Worm (Caenorhabditis elegans) whole organism, young adult: Measurements from ENCODE around the gene orc-2.

Experiments used
- F57C9.4 ChIP-seq: sonication (generic microtip); optimal IDR thresholded peaks from 2 replicates; lab custom pipeline; 2017; ENCODE audit warnings: mild to moderate bottlenecking, missing genetic modification characterization, missing compliant biosample characterization
- ama-1 ChIP-seq, 3 experiments: fragments of 150-350 bp in 1 of 3; sonication (generic microtip) in 2 of 3; optimal IDR thresholded peaks; 2 replicates each; lab custom pipeline; 2014 to 2018; ENCODE audit warnings: missing biosample characterization in 2 of 3, missing genetic modification characterization in 2 of 3, missing genetic modification reagents in 2 of 3
- attf-3 ChIP-seq: fragments of 200-800 bp; sonication (Bioruptor generic); conservative IDR thresholded peaks from 2 replicates; pipeline ENCODE4 v1.3.6; 2022; ENCODE audit warnings: missing genetic modification reagents, missing genetic modification characterization, missing compliant biosample characterization
- bed-1 ChIP-seq: fragments of 200-800 bp; sonication (Bioruptor generic); IDR thresholded peaks from 2 replicates; pipeline ENCODE4 v1.3.6; 2022; ENCODE audit warnings: missing genetic modification reagents, missing genetic modification characterization, missing compliant biosample characterization
- hmg-1.2 ChIP-seq: fragments of 200-800 bp; sonication (Bioruptor generic); IDR thresholded peaks from 2 replicates; pipeline ENCODE4 v1.3.6; 2022; ENCODE audit warnings: missing genetic modification reagents, missing genetic modification characterization, missing compliant biosample characterization
- lin-54 ChIP-seq: fragments of 200-800 bp; sonication (Bioruptor generic); optimal IDR thresholded peaks from 2 replicates; lab custom pipeline; 2018; ENCODE audit warnings: mild to moderate bottlenecking, missing genetic modification characterization, missing compliant biosample characterization
- lsy-27 ChIP-seq: sonication (generic microtip); optimal IDR thresholded peaks from 2 replicates; lab custom pipeline; 2017; ENCODE audit warnings: missing genetic modification characterization, mild to moderate bottlenecking, missing compliant biosample characterization, antibody characterized with exemption, missing genotype, borderline replicate concordance; ENCODE audit not compliant: insufficient read depth
- madf-8 ChIP-seq: fragments of 200-800 bp; sonication (Bioruptor generic); conservative IDR thresholded peaks from 2 replicates; pipeline ENCODE4 v1.3.6; 2022; ENCODE audit warnings: missing genetic modification reagents, missing genetic modification characterization, missing compliant biosample characterization
- nhr-80 ChIP-seq: sonication (generic microtip); optimal IDR thresholded peaks from 2 replicates; lab custom pipeline; 2016; ENCODE audit warnings: missing genetic modification characterization, missing compliant biosample characterization
- unc-130 ChIP-seq: sonication (generic microtip); optimal IDR thresholded peaks from 2 replicates; lab custom pipeline; 2016; ENCODE audit warnings: missing genetic modification reagents, missing genetic modification characterization, missing compliant biosample characterization
- unc-62 ChIP-seq: fragments of 150-350 bp; optimal IDR thresholded peaks from 2 replicates; lab custom pipeline; 2014; ENCODE audit warnings: missing biosample characterization, missing genetic modification reagents, missing genetic modification characterization
- ztf-18 ChIP-seq: sonication (generic microtip); optimal IDR thresholded peaks from 2 replicates; lab custom pipeline; 2016; ENCODE audit warnings: missing genotype, mild to moderate bottlenecking, missing genetic modification characterization, missing compliant biosample characterization

DNA sequence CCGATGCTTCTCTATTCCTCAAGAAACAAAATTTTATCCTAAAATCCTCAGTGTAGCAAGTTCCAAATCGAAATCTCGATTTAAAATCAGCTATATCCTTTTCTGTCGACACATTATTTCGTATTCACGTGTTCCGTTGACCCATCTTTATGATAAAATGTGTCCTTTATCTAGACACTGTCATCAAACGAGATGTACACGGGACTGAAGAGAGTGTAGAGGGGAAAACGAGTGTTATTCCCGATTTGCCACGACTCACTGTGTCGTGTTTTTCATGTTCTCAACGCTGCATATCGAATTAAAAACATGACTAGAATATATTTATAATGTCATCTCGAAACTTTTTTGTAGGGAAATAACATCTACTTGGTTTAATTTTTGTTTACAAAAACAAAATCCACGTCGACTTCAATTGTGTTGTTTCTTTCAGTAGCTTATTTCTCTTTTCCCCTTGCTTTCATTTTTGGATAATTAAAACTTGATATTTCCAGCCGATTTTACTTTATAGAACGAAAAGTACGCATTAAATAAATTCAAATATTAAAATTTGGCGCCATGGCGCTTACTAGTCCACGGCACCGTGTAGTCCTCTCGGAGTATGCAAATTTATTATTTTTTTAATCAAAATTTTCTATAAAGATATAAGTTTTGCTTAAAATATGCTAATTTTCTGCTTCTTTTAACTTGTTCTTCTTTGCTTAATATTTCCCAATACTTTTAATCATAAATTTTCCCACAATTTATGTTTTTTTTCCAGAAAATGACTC is 52.3 kb downstream of the orc-2 start, which contains the start of gene metr-1:
- TF ChIP-seq ama-1 (optimal IDR thresholded peaks at IDR 0.05; lab: Kevin White, UChicago) (peak; percentile 38), ama-1 (GFP tag; optimal IDR thresholded peaks at IDR 0.05; lab: Kevin White, UChicago) (no peak), ztf-18 (tag; lab: Kevin White, UChicago) (no peak), lsy-27 (tag; lab: Kevin White, UChicago) (no peak), unc-62 (no peak), attf-3 (no peak), hmg-1.2 (GFP tag; lab: Robert Waterston, UW) (no peak), F57C9.4 (tag; lab: Kevin White, UChicago) (no peak), unc-130 (GFP tag; lab: Kevin White, UChicago) (no peak), lin-54 (GFP tag; lab: Kevin White, UChicago) (peak; percentile 68), nhr-80 (tag; lab: Kevin White, UChicago) (peak; percentile 9), bed-1 (no peak), madf-8 (GFP tag; lab: Robert Waterston, UW) (0 out of 2 replicates have a peak, but pooled peaks have one; percentile 7)
